Worm (Caenorhabditis elegans): ENCODE data around the gene F56D5.6.

DNA sequence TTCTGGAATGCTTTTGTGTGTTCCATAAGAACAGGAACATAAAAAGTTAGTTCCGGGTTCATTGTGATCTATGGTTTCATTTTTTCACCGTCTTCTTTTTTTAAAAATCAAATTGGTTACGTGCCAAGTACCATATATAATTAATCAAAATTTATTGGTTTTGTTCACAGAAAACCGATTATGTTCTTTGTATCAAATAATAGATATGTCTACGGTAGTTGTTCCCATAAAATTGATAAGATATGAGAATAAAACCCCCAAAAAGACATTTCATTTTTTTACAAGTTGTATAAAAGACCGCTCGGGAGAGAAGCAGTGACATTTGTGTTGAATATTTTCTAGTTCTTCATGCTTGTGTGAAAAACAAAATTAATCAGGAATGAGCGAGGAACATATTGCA is 20.6 kb upstream of the F56D5.6 start, which contains the start of gene C10C5.5:
- peak; percentile 17 for TF ChIP-seq aha-1 (tag)
- no peak for TF ChIP-seq lin-39 (tag; optimal IDR thresholded peaks at IDR 0.05)
- TF ChIP-seq lsy-2 (tag; optimal IDR thresholded peaks at IDR 0.05): no peak
- TF ChIP-seq skn-1 (tag; optimal IDR thresholded peaks at IDR 0.05): no peak
- TF ChIP-seq R02D3.7 (tag; optimal IDR thresholded peaks at IDR 0.05): no peak
- TF ChIP-seq mep-1 (tag; optimal IDR thresholded peaks at IDR 0.05): no peak
- TF ChIP-seq dmd-8 (GFP tag; IDR thresholded peaks at IDR 0.05): no peak
- TF ChIP-seq snpc-4 (tag; optimal IDR thresholded peaks at IDR 0.05): no peak
- TF ChIP-seq ama-1 (optimal IDR thresholded peaks at IDR 0.05): no peak
- TF ChIP-seq nhr-76 (tag; optimal IDR thresholded peaks at IDR 0.05): no peak
- no peak for TF ChIP-seq unc-39 (tag; optimal IDR thresholded peaks at IDR 0.05)
- TF ChIP-seq jun-1 (tag; optimal IDR thresholded peaks at IDR 0.05): no peak
- no peak for TF ChIP-seq nhr-25 (tag; optimal IDR thresholded peaks at IDR 0.05; ENCODE audit: borderline replicate concordance, insufficient read depth)
- TF ChIP-seq nhr-11 (tag; optimal IDR thresholded peaks at IDR 0.05): no peak
